Fruit fly (Drosophila melanogaster) whole organism, embryonic: ENCODE measurements around the gene CG3598.
A peak's percentile ranks its signal among the peaks of the same experiment; 100 is the strongest.

Experiments
- Atf-2 ChIP-seq: fragments of 200-800 bp; sonication (Bioruptor generic); optimal IDR thresholded peaks from 2 replicates; lab custom pipeline; 2016; ENCODE audit warnings: missing biosample characterization, missing genetic modification characterization
- Atf3 ChIP-seq: fragments of 200-800 bp; sonication (Bioruptor generic); optimal IDR thresholded peaks from 3 replicates; lab custom pipeline; 2016; ENCODE audit warnings: missing biosample characterization, missing genetic modification characterization
- CG1024 ChIP-seq: fragments of 200-800 bp; sonication (Bioruptor generic); IDR thresholded peaks from 2 replicates; pipeline ENCODE4 v1.3.6; 2022; ENCODE audit warnings: missing biosample characterization, missing genetic modification characterization
- CG10543 ChIP-seq: fragments of 200-800 bp; sonication (Bioruptor generic); optimal IDR thresholded peaks from 3 replicates; lab custom pipeline; 2017; ENCODE audit warnings: missing biosample characterization, mild to moderate bottlenecking, missing genetic modification characterization, moderate library complexity
- CG11247 ChIP-seq: fragments of 200-800 bp; sonication (Bioruptor generic); IDR thresholded peaks from 2 replicates; pipeline ENCODE4 v1.3.6; 2022; ENCODE audit warnings: missing biosample characterization, missing genetic modification characterization
- CG11723 ChIP-seq: fragments of 200-800 bp; sonication (Bioruptor generic); optimal IDR thresholded peaks from 2 replicates; lab custom pipeline; 2017; ENCODE audit warnings: missing biosample characterization, mild to moderate bottlenecking, missing genetic modification characterization
- CG12769 ChIP-seq: fragments of 200-800 bp; sonication (Bioruptor generic); optimal IDR thresholded peaks from 2 replicates; lab custom pipeline; 2019; ENCODE audit warnings: missing biosample characterization, mild to moderate bottlenecking, missing genetic modification characterization, moderate library complexity
- CG13123 ChIP-seq: fragments of 200-800 bp; sonication (Bioruptor generic); optimal IDR thresholded peaks from 2 replicates; lab custom pipeline; 2016; ENCODE audit warnings: missing biosample characterization, missing genetic modification characterization
- CG14441 ChIP-seq: fragments of 200-800 bp; sonication (Bioruptor generic); IDR thresholded peaks from 2 replicates; pipeline ENCODE4 v1.3.6; 2022; ENCODE audit warnings: missing biosample characterization, missing genetic modification characterization
- CG15073 ChIP-seq: fragments of 200-800 bp; sonication (Bioruptor generic); optimal IDR thresholded peaks from 2 replicates; lab custom pipeline; 2016; ENCODE audit warnings: missing biosample characterization, missing genetic modification characterization
- CG16863 ChIP-seq: fragments of 200-800 bp; sonication (Bioruptor generic); optimal IDR thresholded peaks from 3 replicates; lab custom pipeline; 2016; ENCODE audit warnings: missing biosample characterization, missing genetic modification characterization
- CG17328 ChIP-seq: fragments of 200-800 bp; sonication (Bioruptor generic); IDR thresholded peaks from 2 replicates; pipeline ENCODE4 v1.3.6; 2022; ENCODE audit warnings: missing biosample characterization, missing genetic modification characterization
- CG17568 ChIP-seq: fragments of 200-800 bp; sonication (Bioruptor generic); optimal IDR thresholded peaks from 2 replicates; lab custom pipeline; 2018; ENCODE audit warnings: missing biosample characterization, mild to moderate bottlenecking, missing genetic modification characterization, moderate library complexity
- CG17829 ChIP-seq: fragments of 200-800 bp; optimal IDR thresholded peaks from 2 replicates; lab custom pipeline; 2019; ENCODE audit warnings: missing biosample characterization, mild to moderate bottlenecking, missing genetic modification characterization, moderate library complexity
- CG18599 ChIP-seq: fragments of 200-800 bp; sonication (Bioruptor generic); optimal IDR thresholded peaks from 3 replicates; lab custom pipeline; 2017; ENCODE audit warnings: missing biosample characterization, missing genetic modification characterization, mild to moderate bottlenecking, moderate library complexity, missing genetic modification reagents
- CG2129 ChIP-seq: fragments of 200-800 bp; sonication (Bioruptor generic); IDR thresholded peaks from 2 replicates; pipeline ENCODE4 v1.3.6; 2022; ENCODE audit warnings: missing biosample characterization, missing genetic modification characterization; ENCODE audit not compliant: partially characterized antibody
- CG30403 ChIP-seq: fragments of 200-800 bp; sonication (Bioruptor generic); optimal IDR thresholded peaks from 3 replicates; lab custom pipeline; 2016; ENCODE audit warnings: missing biosample characterization, missing genetic modification characterization
- CG31224 ChIP-seq: fragments of 200-800 bp; sonication (Bioruptor generic); IDR thresholded peaks from 2 replicates; pipeline ENCODE4 v1.3.6; 2022; ENCODE audit warnings: missing biosample characterization, missing genetic modification characterization
- CG3726 ChIP-seq: fragments of 200-800 bp; sonication (Bioruptor generic); IDR thresholded peaks from 3 replicates; pipeline ENCODE4, ENCODE4 v1.3.6; 2022; ENCODE audit warnings: missing biosample characterization, missing genetic modification characterization
- CG4282 ChIP-seq: fragments of 200-800 bp; sonication (Bioruptor generic); optimal IDR thresholded peaks from 2 replicates; lab custom pipeline; 2016; ENCODE audit warnings: missing biosample characterization, missing genetic modification characterization
- CG4820 ChIP-seq: fragments of 200-800 bp; sonication (Bioruptor generic); optimal IDR thresholded peaks from 3 replicates; lab custom pipeline; 2016; ENCODE audit warnings: missing biosample characterization, missing genetic modification characterization
- CG5245 ChIP-seq: fragments of 200-800 bp; sonication (Bioruptor generic); optimal IDR thresholded peaks from 3 replicates; lab custom pipeline; 2016; ENCODE audit warnings: missing biosample characterization, missing genetic modification characterization
- CG6272 ChIP-seq: fragments of 200-800 bp; sonication (Bioruptor generic); IDR thresholded peaks from 2 replicates; pipeline ENCODE4 v1.3.6; 2022; ENCODE audit warnings: missing biosample characterization, missing genetic modification characterization
- CG6683 ChIP-seq: fragments of 200-800 bp; sonication (Bioruptor generic); optimal IDR thresholded peaks from 2 replicates; lab custom pipeline; 2017; ENCODE audit warnings: missing biosample characterization, mild to moderate bottlenecking, missing genetic modification characterization, missing genetic modification reagents
- CG8765 ChIP-seq: fragments of 200-800 bp; sonication (Bioruptor generic); IDR thresholded peaks from 2 replicates; pipeline ENCODE4 v1.3.6; 2022; ENCODE audit warnings: missing biosample characterization, missing genetic modification characterization
- Dek ChIP-seq: fragments of 200-800 bp; sonication (Bioruptor generic); optimal IDR thresholded peaks from 3 replicates; lab custom pipeline; 2019; ENCODE audit warnings: missing biosample characterization, mild to moderate bottlenecking, missing genetic modification characterization, moderate library complexity
- HmgZ ChIP-seq: fragments of 200-800 bp; sonication (Bioruptor generic); optimal IDR thresholded peaks from 2 replicates; lab custom pipeline; 2018; ENCODE audit warnings: missing biosample characterization, mild to moderate bottlenecking, missing genetic modification characterization
- Hr39 ChIP-seq: fragments of >200 bp; optimal IDR thresholded peaks from 2 replicates; lab custom pipeline; 2017
- Mad ChIP-seq: fragments of 200-800 bp; sonication (Bioruptor generic); optimal IDR thresholded peaks from 2 replicates; lab custom pipeline; 2016; ENCODE audit warnings: missing biosample characterization, missing genetic modification characterization
- Poxn ChIP-seq: fragments of 200-800 bp; sonication (Bioruptor generic); IDR thresholded peaks from 2 replicates; pipeline ENCODE4 v1.3.6; 2022; ENCODE audit warnings: missing biosample characterization, missing genetic modification characterization
- Rfx ChIP-seq: fragments of 200-800 bp; sonication (Bioruptor generic); IDR thresholded peaks from 2 replicates; pipeline ENCODE4 v1.3.6; 2022; ENCODE audit warnings: missing biosample characterization, missing genetic modification characterization
- Trl ChIP-seq, 3 experiments: fragments of >200 bp in 2 of 3; fragments of 200-800 bp in 1 of 3; sonication (Bioruptor generic) in 1 of 3; optimal IDR thresholded peaks; 2 replicates in 1 of 3; 3 replicates in 2 of 3; lab custom pipeline; 2016 to 2017; ENCODE audit warnings: missing biosample characterization in 1 of 3, missing genetic modification characterization in 1 of 3
- abd-A ChIP-seq: fragments of 200-800 bp; sonication (Bioruptor generic); optimal IDR thresholded peaks from 3 replicates; lab custom pipeline; 2019; ENCODE audit warnings: missing biosample characterization, mild to moderate bottlenecking, missing genetic modification characterization, moderate library complexity
- al ChIP-seq: fragments of 200-800 bp; sonication (Bioruptor generic); IDR thresholded peaks from 2 replicates; pipeline ENCODE4 v1.3.6; 2022; ENCODE audit warnings: missing biosample characterization, missing genetic modification characterization
- crp ChIP-seq, 2 experiments: fragments of 200-800 bp; sonication (Bioruptor generic); optimal IDR thresholded peaks; 2 replicates in 1 of 2; 3 replicates in 1 of 2; lab custom pipeline; 2017; ENCODE audit warnings: missing biosample characterization in 2 of 2, missing genetic modification characterization in 2 of 2, mild to moderate bottlenecking in 1 of 2, moderate library complexity in 1 of 2
- danr ChIP-seq: fragments of 200-800 bp; sonication (Bioruptor generic); IDR thresholded peaks from 2 replicates; pipeline ENCODE4 v1.3.6; 2022; ENCODE audit warnings: missing biosample characterization, missing genetic modification characterization
- fd102C ChIP-seq: fragments of 200-800 bp; sonication (Bioruptor generic); optimal IDR thresholded peaks from 2 replicates; lab custom pipeline; 2018; ENCODE audit warnings: missing biosample characterization, mild to moderate bottlenecking, missing genetic modification characterization, moderate library complexity
- fru ChIP-seq: fragments of >200 bp; optimal IDR thresholded peaks from 2 replicates; lab custom pipeline; 2017
- fu2 ChIP-seq: fragments of 200-800 bp; sonication (Bioruptor generic); optimal IDR thresholded peaks from 2 replicates; lab custom pipeline; 2016; ENCODE audit warnings: missing biosample characterization, missing genetic modification characterization
- gem ChIP-seq: fragments of 200-800 bp; sonication (Bioruptor generic); optimal IDR thresholded peaks from 2 replicates; lab custom pipeline; 2019; ENCODE audit warnings: missing biosample characterization, mild to moderate bottlenecking, missing genetic modification characterization, moderate library complexity
- gsb ChIP-seq: fragments of 200-800 bp; sonication (Bioruptor generic); IDR thresholded peaks from 2 replicates; pipeline ENCODE4 v1.3.6; 2022; ENCODE audit warnings: missing biosample characterization, missing genetic modification characterization
- gsb-n ChIP-seq: fragments of 200-800 bp; sonication (Bioruptor generic); optimal IDR thresholded peaks from 3 replicates; lab custom pipeline; 2018; ENCODE audit warnings: missing biosample characterization, mild to moderate bottlenecking, missing genetic modification characterization
- kni ChIP-seq: fragments of 200-800 bp; sonication (Bioruptor generic); optimal IDR thresholded peaks from 3 replicates; lab custom pipeline; 2017; ENCODE audit warnings: mild to moderate bottlenecking, missing biosample characterization, missing genetic modification reagents, missing genetic modification characterization
- nmo ChIP-seq: fragments of 200-800 bp; sonication (Bioruptor generic); optimal IDR thresholded peaks from 2 replicates; lab custom pipeline; 2018; ENCODE audit warnings: missing biosample characterization, mild to moderate bottlenecking, missing genetic modification characterization, moderate library complexity
- odd ChIP-seq: fragments of 200-800 bp; sonication (Bioruptor generic); optimal IDR thresholded peaks from 2 replicates; lab custom pipeline; 2017; ENCODE audit warnings: missing biosample characterization, mild to moderate bottlenecking, missing genetic modification characterization
- pb ChIP-seq: fragments of 200-800 bp; sonication (Bioruptor generic); optimal IDR thresholded peaks from 3 replicates; lab custom pipeline; 2016; ENCODE audit warnings: missing biosample characterization, missing genetic modification characterization
- rib ChIP-seq: fragments of 200-800 bp; sonication (Bioruptor generic); IDR thresholded peaks from 2 replicates; pipeline ENCODE4 v1.3.6; 2022; ENCODE audit warnings: missing biosample characterization, missing genetic modification characterization
- sens ChIP-seq: fragments of 200-800 bp; sonication (Bioruptor generic); peaks from one replicate; lab custom pipeline; 2016; ENCODE audit warnings: missing biosample characterization, missing genetic modification characterization
- tin ChIP-seq: fragments of 200-800 bp; sonication (Bioruptor generic); optimal IDR thresholded peaks from 3 replicates; lab custom pipeline; 2016; ENCODE audit warnings: missing biosample characterization, missing genetic modification characterization
- vfl ChIP-seq: fragments of 200-800 bp; sonication (Bioruptor generic); optimal IDR thresholded peaks from 2 replicates; lab custom pipeline; 2016; ENCODE audit warnings: missing biosample characterization, missing genetic modification characterization
- wdn ChIP-seq: fragments of 200-800 bp; sonication (Bioruptor generic); IDR thresholded peaks from 2 replicates; pipeline ENCODE4 v1.3.6; 2022; ENCODE audit warnings: missing biosample characterization, missing genetic modification characterization
- zfh2 ChIP-seq: fragments of 200-800 bp; sonication (Bioruptor generic); optimal IDR thresholded peaks from 2 replicates; lab custom pipeline; 2016; ENCODE audit warnings: missing biosample characterization, missing genetic modification characterization

The CG3598 gene

DNA sequence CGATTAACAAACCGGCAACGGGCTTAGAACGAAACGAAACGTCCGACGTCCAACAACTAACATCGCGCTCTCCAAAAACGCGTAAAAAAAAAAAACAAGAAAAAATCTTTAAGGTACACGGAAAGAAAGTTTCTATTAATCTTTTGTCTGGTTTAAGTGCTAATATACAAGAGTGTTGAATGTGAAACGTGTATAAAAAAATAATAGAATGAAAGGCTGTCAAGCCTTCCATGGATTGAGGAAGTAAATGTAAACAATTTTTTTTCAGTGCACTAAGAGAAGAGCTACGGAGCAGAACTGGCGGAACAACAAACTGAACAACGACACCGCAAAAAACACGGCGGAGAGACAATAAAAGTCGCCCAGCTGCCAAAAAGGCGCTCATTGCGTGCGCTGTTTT is 17.1 kb upstream of the CG3598 start, which contains the start of gene CG3588 (continued):
- TF ChIP-seq wdn (GFP tag; lab: Robert Waterston, UW), result peak; percentile 70
- TF ChIP-seq CG8765 (GFP tag; lab: Robert Waterston, UW), result peak; percentile 45; the same call in 1 of the 2 replicates
- TF ChIP-seq nmo, result peak; percentile 61
- TF ChIP-seq CG6683 (GFP tag; lab: Kevin White, UChicago), result peak; percentile 33
- TF ChIP-seq gsb-n (tag; lab: Kevin White, UChicago), result no peak
- TF ChIP-seq Trl (optimal IDR thresholded peaks at IDR 0.05; lab: Kevin White, UChicago), result no peak
- no peak for TF ChIP-seq Trl (GFP tag; optimal IDR thresholded peaks at IDR 0.05; lab: Kevin White, UChicago)
- TF ChIP-seq CG31224 (GFP tag; lab: Robert Waterston, UW), result peak; percentile 62
- peak; percentile 66 for TF ChIP-seq vfl (GFP tag; lab: Kevin White, UChicago)
- peak; percentile 61 for TF ChIP-seq Atf-2 (GFP tag; lab: Kevin White, UChicago)
- TF ChIP-seq CG12769 (tag; lab: Kevin White, UChicago), result peak; percentile 11
- no peak for TF ChIP-seq CG10543 (GFP tag; lab: Kevin White, UChicago)
- TF ChIP-seq al (GFP tag; lab: Robert Waterston, UW), result peak; percentile 89
- peak; percentile 28 for TF ChIP-seq CG17829 (tag; lab: Kevin White, UChicago)
- no peak for TF ChIP-seq kni
- TF ChIP-seq HmgZ (tag; lab: Kevin White, UChicago), result peak; percentile 50
- no peak for TF ChIP-seq fru (lab: Kevin White, UChicago)
- TF ChIP-seq CG6272 (GFP tag; lab: Robert Waterston, UW), result 0 out of 2 replicates have a peak, but pooled peaks have one; percentile 15
- TF ChIP-seq Rfx (GFP tag; lab: Robert Waterston, UW), result peak; percentile 94
- TF ChIP-seq tin (GFP tag; lab: Kevin White, UChicago), result peak; percentile 66
- no peak for TF ChIP-seq CG2129 (GFP tag; lab: Robert Waterston, UW)
- TF ChIP-seq Mad (GFP tag; lab: Kevin White, UChicago), result peak; percentile 30
- peak; percentile 84 for TF ChIP-seq rib
- peak; percentile 63 for TF ChIP-seq Atf3 (GFP tag; lab: Kevin White, UChicago)
- TF ChIP-seq CG3726 (GFP tag; lab: Robert Waterston, UW), result no peak
- TF ChIP-seq CG15073 (GFP tag; lab: Kevin White, UChicago), result no peak
- TF ChIP-seq Poxn (GFP tag; lab: Robert Waterston, UW), result peak; percentile 50; the same call in 1 of the 2 replicates
- TF ChIP-seq CG17568 (GFP tag; lab: Kevin White, UChicago), result peak; percentile 54
- peak; percentile 33 for TF ChIP-seq CG4820
- 0 out of 2 replicates have a peak, but pooled peaks have one; percentile 33 for TF ChIP-seq CG1024 (GFP tag; lab: Robert Waterston, UW)
- peak; percentile 67 for TF ChIP-seq CG13123 (GFP tag; lab: Kevin White, UChicago)
- peak; percentile 78 for TF ChIP-seq CG30403 (GFP tag; lab: Kevin White, UChicago)
- TF ChIP-seq CG14441 (GFP tag; lab: Robert Waterston, UW), result peak; percentile 84
- peak; percentile 6 for TF ChIP-seq CG4282 (GFP tag; lab: Kevin White, UChicago)
- no peak for TF ChIP-seq fd102C (GFP tag; lab: Kevin White, UChicago)
- no peak for TF ChIP-seq CG11723 (GFP tag; lab: Kevin White, UChicago)
- peak; percentile 66 for TF ChIP-seq fu2 (GFP tag; lab: Kevin White, UChicago)
- peak; percentile 44 for TF ChIP-seq CG5245 (GFP tag; lab: Kevin White, UChicago)
- TF ChIP-seq sens (GFP tag; lab: Kevin White, UChicago), result no peak
- peak; percentile 62 for TF ChIP-seq pb (GFP tag; lab: Kevin White, UChicago)
- peak; percentile 67 for TF ChIP-seq danr (GFP tag; lab: Robert Waterston, UW)
- peak; percentile 31 for TF ChIP-seq abd-A (tag; lab: Kevin White, UChicago)
- peak; percentile 48 for TF ChIP-seq odd (GFP tag; lab: Kevin White, UChicago)
- TF ChIP-seq gsb, result peak; percentile 84
- peak; percentile 79 for TF ChIP-seq gem (tag; lab: Kevin White, UChicago)
- peak; percentile 77 for TF ChIP-seq zfh2
- TF ChIP-seq CG11247 (GFP tag; lab: Robert Waterston, UW), result peak; percentile 77
- no peak for TF ChIP-seq crp (GFP tag; optimal IDR thresholded peaks at IDR 0.05; lab: Kevin White, UChicago)
- TF ChIP-seq CG16863 (GFP tag; lab: Kevin White, UChicago), result peak; percentile 66
- TF ChIP-seq CG18599 (GFP tag; lab: Kevin White, UChicago), result peak; percentile 78
- TF ChIP-seq Hr39 (lab: Kevin White, UChicago), result no peak
- peak; percentile 69 for TF ChIP-seq Dek (tag; lab: Kevin White, UChicago)
- peak; percentile 65 for TF ChIP-seq CG17328 (GFP tag; lab: Robert Waterston, UW)
